Worm (Caenorhabditis elegans): Measurements from ENCODE around the gene K06A1.2.

DNA sequence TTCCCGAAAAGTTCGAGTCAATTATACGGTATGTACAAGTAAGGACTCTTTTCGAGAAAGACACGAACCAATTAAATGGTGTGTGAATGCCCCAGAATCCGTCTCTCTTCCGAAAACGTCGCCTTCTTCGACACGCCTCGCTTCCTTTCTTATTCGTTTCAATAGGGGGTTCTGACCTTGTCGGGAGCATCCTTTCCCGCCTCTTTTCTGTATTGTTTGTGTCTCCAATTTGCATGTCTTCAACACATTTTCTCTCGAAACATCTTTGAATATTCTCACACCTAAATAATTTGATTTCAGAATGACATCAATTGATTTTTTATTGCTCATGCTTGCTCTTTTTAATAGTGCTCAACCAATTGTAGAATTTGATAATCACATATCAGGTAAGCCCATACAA is 2.7 kb upstream of the K06A1.2 start, which contains the start of gene cutl-16:
- TF ChIP-seq him-1 (tag; optimal IDR thresholded peaks at IDR 0.05) = no peak
- TF ChIP-seq W03F9.2 (tag; optimal IDR thresholded peaks at IDR 0.05) = no peak
- TF ChIP-seq dao-5 (tag; optimal IDR thresholded peaks at IDR 0.05) = no peak

Measured in whole organism, L4/young adult.